Worm (Caenorhabditis elegans) whole organism, L4 larva: ENCODE results near the gene F26F4.12.

Experiments
- F26F4.8 ChIP-seq: fragments of 200-800 bp; sonication (Bioruptor generic); conservative IDR thresholded peaks from 2 replicates; pipeline ENCODE4 v1.3.6; 2022; ENCODE audit warnings: missing genetic modification characterization, missing compliant biosample characterization
- R02D3.7 ChIP-seq: fragments of 150-350 bp; sonication (generic microtip); optimal IDR thresholded peaks from 3 replicates; lab custom pipeline; 2014; ENCODE audit warnings: missing biosample characterization, missing genetic modification characterization
- aly-2 ChIP-seq: sonication (generic microtip); optimal IDR thresholded peaks from 2 replicates; lab custom pipeline; 2018; ENCODE audit warnings: missing biosample characterization, missing genetic modification characterization
- ama-1 ChIP-seq: fragments of 150-350 bp; optimal IDR thresholded peaks from 2 replicates; lab custom pipeline; 2014; ENCODE audit warnings: inconsistent platforms, mixed read lengths
- attf-4 ChIP-seq: sonication (generic microtip); optimal IDR thresholded peaks from 3 replicates; lab custom pipeline; 2017; ENCODE audit warnings: missing biosample characterization, missing genetic modification characterization
- ceh-82 ChIP-seq: sonication (generic microtip); optimal IDR thresholded peaks from 2 replicates; lab custom pipeline; 2017; ENCODE audit warnings: missing biosample characterization, missing genetic modification characterization
- daf-8 ChIP-seq: fragments of 200-800 bp; sonication (Bioruptor generic); IDR thresholded peaks from 2 replicates; pipeline ENCODE4 v1.3.6; 2022; ENCODE audit warnings: missing genetic modification characterization, missing compliant biosample characterization
- lsy-2 ChIP-seq, 2 experiments: fragments of 150-350 bp in 1 of 2; sonication (generic microtip) in 1 of 2; optimal IDR thresholded peaks; 2 replicates each; lab custom pipeline; 2014 to 2017; ENCODE audit warnings: missing biosample characterization in 2 of 2, missing genetic modification characterization in 2 of 2
- nhr-25 ChIP-seq: sonication (generic microtip); optimal IDR thresholded peaks from 2 replicates; lab custom pipeline; 2017; ENCODE audit warnings: missing genetic modification characterization, mild to moderate bottlenecking, missing compliant biosample characterization, antibody characterized with exemption, moderate library complexity, borderline replicate concordance; ENCODE audit not compliant: insufficient read depth
- pha-4 ChIP-seq, 2 experiments: fragments of 150-350 bp in 1 of 2; fragments of 200-800 bp in 1 of 2; sonication (Bioruptor generic) in 1 of 2; IDR thresholded peaks in 1 of 2; optimal IDR thresholded peaks in 1 of 2; 2 replicates each; pipeline versions ENCODE4 v1.3.6 to Lab custom; 2014 to 2022; ENCODE audit warnings: missing genetic modification characterization in 2 of 2, missing genetic modification reagents in 2 of 2, missing biosample characterization in 1 of 2, missing compliant biosample characterization in 1 of 2
- unc-39 ChIP-seq: sonication (generic microtip); optimal IDR thresholded peaks from 2 replicates; lab custom pipeline; 2017; ENCODE audit warnings: missing biosample characterization, missing genetic modification characterization

- TF ChIP-seq lsy-2 (tag; optimal IDR thresholded peaks at IDR 0.05; lab: Kevin White, UChicago): no peak
- TF ChIP-seq F26F4.8 (GFP tag; lab: Robert Waterston, UW): no peak
- TF ChIP-seq ama-1 (lab: Kevin White, UChicago): no peak
- no peak for TF ChIP-seq pha-4 (GFP tag; IDR thresholded peaks at IDR 0.05; lab: Robert Waterston, UW)
- no peak for TF ChIP-seq pha-4 (tag; optimal IDR thresholded peaks at IDR 0.05; lab: Kevin White, UChicago)
- TF ChIP-seq unc-39: no peak
- no peak for TF ChIP-seq attf-4 (tag; lab: Kevin White, UChicago)
- TF ChIP-seq aly-2 (tag; lab: Kevin White, UChicago): no peak
- TF ChIP-seq nhr-25 (tag; lab: Kevin White, UChicago): no peak
- TF ChIP-seq ceh-82 (tag; lab: Kevin White, UChicago): no peak
- TF ChIP-seq R02D3.7 (tag; lab: Kevin White, UChicago): no peak
- no peak for TF ChIP-seq daf-8
These were observed 3.9 kb upstream of the F26F4.12 start for ce11 chrIII:4913736-4914135.
